Worm (Caenorhabditis elegans) whole organism, midembryonic: ENCODE results near the gene deg-1.

Experiments used
- T22C8.4 ChIP-seq: fragments of 200-800 bp; sonication (Bioruptor generic); IDR thresholded peaks from 2 replicates; pipeline ENCODE4 v1.3.6; 2022; ENCODE audit warnings: missing genetic modification characterization, missing compliant biosample characterization
- cog-1 ChIP-seq: sonication (generic microtip); optimal IDR thresholded peaks from 2 replicates; lab custom pipeline; 2016; ENCODE audit warnings: missing genetic modification characterization, missing compliant biosample characterization
- flt-1 ChIP-seq: fragments of 200-800 bp; sonication (Bioruptor generic); IDR thresholded peaks from 2 replicates; pipeline ENCODE4 v1.3.6; 2022; ENCODE audit warnings: missing genetic modification characterization, missing compliant biosample characterization
- klf-2 ChIP-seq: fragments of 200-800 bp; sonication (Bioruptor generic); conservative IDR thresholded peaks from 2 replicates; pipeline ENCODE4 v1.3.6; 2022; ENCODE audit warnings: missing genetic modification reagents, missing genetic modification characterization, missing compliant biosample characterization
- med-1 ChIP-seq: sonication (generic microtip); optimal IDR thresholded peaks from 2 replicates; lab custom pipeline; 2017; ENCODE audit warnings: missing genetic modification characterization, mild to moderate bottlenecking, missing compliant biosample characterization, antibody characterized with exemption, missing genetic modification reagents; ENCODE audit not compliant: insufficient read depth
- ref-1 ChIP-seq: fragments of 200-800 bp; sonication (Bioruptor generic); conservative IDR thresholded peaks from 2 replicates; pipeline ENCODE4 v1.3.6; 2022; ENCODE audit warnings: missing genetic modification reagents, missing genetic modification characterization, missing compliant biosample characterization
- tab-1 ChIP-seq: fragments of 200-800 bp; sonication (Bioruptor generic); IDR thresholded peaks from 2 replicates; pipeline ENCODE4 v1.3.6; 2022; ENCODE audit warnings: missing genetic modification characterization, missing compliant biosample characterization
- ztf-23 ChIP-seq: fragments of 200-800 bp; sonication (Bioruptor generic); IDR thresholded peaks from 2 replicates; pipeline ENCODE4 v1.3.6; 2022; ENCODE audit warnings: missing genetic modification reagents, missing genetic modification characterization, missing compliant biosample characterization
- ztf-29 ChIP-seq: fragments of 200-800 bp; sonication (Bioruptor generic); IDR thresholded peaks from 2 replicates; pipeline ENCODE4 v1.3.6; 2022; ENCODE audit warnings: missing genetic modification reagents, missing genetic modification characterization, missing compliant biosample characterization

The deg-1 gene

ce11 chrX:7778786-7779185 lies 25.9 kb downstream of the deg-1 start:
- no peak for TF ChIP-seq ztf-23 (GFP tag; lab: Robert Waterston, UW)
- TF ChIP-seq klf-2 (GFP tag; lab: Robert Waterston, UW): no peak
- no peak for TF ChIP-seq flt-1 (GFP tag; lab: Robert Waterston, UW)
- no peak for TF ChIP-seq T22C8.4 (GFP tag; lab: Robert Waterston, UW)
- TF ChIP-seq med-1 (GFP tag; lab: Kevin White, UChicago): no peak
- no peak for TF ChIP-seq cog-1
- no peak for TF ChIP-seq ztf-29 (GFP tag; lab: Robert Waterston, UW)
- TF ChIP-seq ref-1 (GFP tag; lab: Robert Waterston, UW): no peak
- no peak for TF ChIP-seq tab-1 (GFP tag; lab: Robert Waterston, UW)

- TF ChIP-seq tab-1 (GFP tag; lab: Robert Waterston, UW) (no peak), cog-1 (no peak), flt-1 (GFP tag; lab: Robert Waterston, UW) (no peak), T22C8.4 (GFP tag; lab: Robert Waterston, UW) (no peak), ref-1 (GFP tag; lab: Robert Waterston, UW) (no peak), ztf-23 (GFP tag; lab: Robert Waterston, UW) (no peak), ztf-29 (GFP tag; lab: Robert Waterston, UW) (no peak)
These were observed 26.7 kb downstream of the deg-1 start, which contains the start of gene ZK154.1 for ce11 chrX:7779527-7780033. TSS of gene ZK154.1 (plus strand) at chrX:7779577.

ce11 chrX:7781827-7782226 lies 29.0 kb downstream of the deg-1 start:
- no peak for TF ChIP-seq ztf-23 (GFP tag; lab: Robert Waterston, UW)
- TF ChIP-seq tab-1 (GFP tag; lab: Robert Waterston, UW): no peak
- no peak for TF ChIP-seq cog-1
- no peak for TF ChIP-seq ref-1 (GFP tag; lab: Robert Waterston, UW)
- no peak for TF ChIP-seq ztf-29 (GFP tag; lab: Robert Waterston, UW)
- TF ChIP-seq klf-2 (GFP tag; lab: Robert Waterston, UW): no peak
- no peak for TF ChIP-seq T22C8.4 (GFP tag; lab: Robert Waterston, UW)
- TF ChIP-seq med-1 (GFP tag; lab: Kevin White, UChicago): no peak
- TF ChIP-seq flt-1 (GFP tag; lab: Robert Waterston, UW): no peak

- TF ChIP-seq cog-1 (no peak), flt-1 (GFP tag; lab: Robert Waterston, UW) (no peak)
These were observed 29.5 kb downstream of the deg-1 start, which contains the start of gene ZK154.4 for ce11 chrX:7782389-7782788. TSS of gene ZK154.4 (minus strand) at chrX:7782415.

- TF ChIP-seq ztf-29 (GFP tag; lab: Robert Waterston, UW) (no peak), flt-1 (GFP tag; lab: Robert Waterston, UW) (0 out of 2 replicates have a peak, but pooled peaks have one; percentile 45), cog-1 (peak; percentile 15), T22C8.4 (GFP tag; lab: Robert Waterston, UW) (0 out of 2 replicates have a peak, but pooled peaks have one; percentile 34), klf-2 (GFP tag; lab: Robert Waterston, UW) (no peak), ztf-23 (GFP tag; lab: Robert Waterston, UW) (no peak)
These were observed 35.0 kb downstream of the deg-1 start, which contains the start of gene ZK154.5 for ce11 chrX:7787885-7788353. TSS of gene ZK154.5 (minus strand) at chrX:7787935.

ce11 chrX:7791802-7792201 lies 38.9 kb downstream of the deg-1 start:
- TF ChIP-seq klf-2 (GFP tag; lab: Robert Waterston, UW): no peak
- no peak for TF ChIP-seq med-1 (GFP tag; lab: Kevin White, UChicago)
- TF ChIP-seq ztf-29 (GFP tag; lab: Robert Waterston, UW): no peak
- no peak for TF ChIP-seq ref-1 (GFP tag; lab: Robert Waterston, UW)
- TF ChIP-seq T22C8.4 (GFP tag; lab: Robert Waterston, UW): no peak
- no peak for TF ChIP-seq tab-1 (GFP tag; lab: Robert Waterston, UW)
- TF ChIP-seq ztf-23 (GFP tag; lab: Robert Waterston, UW): no peak
- TF ChIP-seq cog-1: no peak
- no peak for TF ChIP-seq flt-1 (GFP tag; lab: Robert Waterston, UW)

- TF ChIP-seq T22C8.4 (GFP tag; lab: Robert Waterston, UW) (peak; percentile 59), ztf-29 (GFP tag; lab: Robert Waterston, UW) (no peak)
These were observed 40.6 kb downstream of the deg-1 start, which contains the start of gene ZK154.6 for ce11 chrX:7793377-7794041. TSS of gene ZK154.6 (minus strand) at chrX:7793563.

ce11 chrX:7794306-7794743 lies 41.5 kb downstream of the deg-1 start:
- TF ChIP-seq tab-1 (GFP tag; lab: Robert Waterston, UW) (peak; percentile 62), med-1 (GFP tag; lab: Kevin White, UChicago) (no peak), ztf-23 (GFP tag; lab: Robert Waterston, UW) (peak; percentile 75), ref-1 (GFP tag; lab: Robert Waterston, UW) (0 out of 2 replicates have a peak, but pooled peaks have one; percentile 12), T22C8.4 (GFP tag; lab: Robert Waterston, UW) (0 out of 2 replicates have a peak, but pooled peaks have one; percentile 42), ztf-29 (GFP tag; lab: Robert Waterston, UW) (no peak), flt-1 (GFP tag; lab: Robert Waterston, UW) (peak; percentile 68; the same call in 1 of the 2 replicates), cog-1 (no peak), klf-2 (GFP tag; lab: Robert Waterston, UW) (0 out of 2 replicates have a peak, but pooled peaks have one; percentile 8)
